Worm (Caenorhabditis elegans) whole organism, L1 larva: ENCODE data around the gene Y47D7A.17.

Source experiments
- nhr-12 ChIP-seq: sonication (generic microtip); optimal IDR thresholded peaks from 2 replicates; lab custom pipeline; 2017; ENCODE audit warnings: missing biosample characterization, missing genetic modification characterization
- nhr-237 ChIP-seq: fragments of 150-350 bp; optimal IDR thresholded peaks from 2 replicates; lab custom pipeline; 2014; ENCODE audit warnings: missing biosample characterization, missing genetic modification characterization
- pqm-1 ChIP-seq: sonication (generic microtip); optimal IDR thresholded peaks from 3 replicates; lab custom pipeline; 2017; ENCODE audit warnings: missing biosample characterization, missing genetic modification characterization

ce11 chrV:4384482-4384881 is 27.1 kb downstream of the Y47D7A.17 start, which contains the start of gene F13A2.2:
- TF ChIP-seq pqm-1 (tag; lab: Kevin White, UChicago), result no peak
- no peak for TF ChIP-seq nhr-237 (tag; lab: Kevin White, UChicago)
- TF ChIP-seq nhr-12 (tag; lab: Kevin White, UChicago), result no peak
